Fruit fly (Drosophila melanogaster) whole organism, pupa: Measurements from ENCODE around the gene Blimp-1.

Experiments used
- CG10348 ChIP-seq: fragments of 200-800 bp; sonication (Bioruptor generic); IDR thresholded peaks from 2 replicates; pipeline ENCODE4 v1.3.6; 2022; ENCODE audit warnings: missing biosample characterization, missing genetic modification characterization
- CG12605 ChIP-seq: fragments of 200-800 bp; sonication (Bioruptor generic); IDR thresholded peaks from 2 replicates; pipeline ENCODE4 v1.3.6; 2022; ENCODE audit warnings: missing biosample characterization, missing genetic modification characterization
- CG13204 ChIP-seq: fragments of 200-800 bp; sonication (Bioruptor generic); optimal IDR thresholded peaks from 2 replicates; lab custom pipeline; 2018; ENCODE audit warnings: missing biosample characterization, mild to moderate bottlenecking, missing genetic modification characterization, moderate library complexity
- CG15710 ChIP-seq: fragments of 200-800 bp; sonication (Bioruptor generic); optimal IDR thresholded peaks from 2 replicates; lab custom pipeline; 2018; ENCODE audit warnings: missing biosample characterization, mild to moderate bottlenecking, missing genetic modification characterization, moderate library complexity
- CG8159 ChIP-seq: fragments of 200-800 bp; sonication (Bioruptor generic); optimal IDR thresholded peaks from 3 replicates; lab custom pipeline; 2018; ENCODE audit warnings: missing biosample characterization, mild to moderate bottlenecking, missing genetic modification characterization, moderate library complexity
- D1 ChIP-seq: fragments of 200-800 bp; sonication (Bioruptor generic); optimal IDR thresholded peaks from 2 replicates; lab custom pipeline; 2018; ENCODE audit warnings: missing biosample characterization, mild to moderate bottlenecking, missing genetic modification characterization, moderate library complexity
- EcR ChIP-seq: fragments of 200-800 bp; sonication (Bioruptor generic); optimal IDR thresholded peaks from 3 replicates; lab custom pipeline; 2019; ENCODE audit warnings: missing biosample characterization, missing genetic modification characterization, mild to moderate bottlenecking, moderate library complexity, missing genetic modification reagents
- Pif1B ChIP-seq: fragments of 200-800 bp; sonication (Bioruptor generic); optimal IDR thresholded peaks from 3 replicates; lab custom pipeline; 2016; ENCODE audit warnings: missing biosample characterization, missing genetic modification characterization
- gl ChIP-seq: fragments of 200-800 bp; sonication (Bioruptor generic); optimal IDR thresholded peaks from 2 replicates; lab custom pipeline; 2018; ENCODE audit warnings: missing biosample characterization, mild to moderate bottlenecking, missing genetic modification characterization
- rn ChIP-seq: fragments of 200-800 bp; sonication (Bioruptor generic); IDR thresholded peaks from 2 replicates; pipeline ENCODE4 v1.3.6; 2022; ENCODE audit warnings: missing biosample characterization, missing genetic modification characterization

DNA sequence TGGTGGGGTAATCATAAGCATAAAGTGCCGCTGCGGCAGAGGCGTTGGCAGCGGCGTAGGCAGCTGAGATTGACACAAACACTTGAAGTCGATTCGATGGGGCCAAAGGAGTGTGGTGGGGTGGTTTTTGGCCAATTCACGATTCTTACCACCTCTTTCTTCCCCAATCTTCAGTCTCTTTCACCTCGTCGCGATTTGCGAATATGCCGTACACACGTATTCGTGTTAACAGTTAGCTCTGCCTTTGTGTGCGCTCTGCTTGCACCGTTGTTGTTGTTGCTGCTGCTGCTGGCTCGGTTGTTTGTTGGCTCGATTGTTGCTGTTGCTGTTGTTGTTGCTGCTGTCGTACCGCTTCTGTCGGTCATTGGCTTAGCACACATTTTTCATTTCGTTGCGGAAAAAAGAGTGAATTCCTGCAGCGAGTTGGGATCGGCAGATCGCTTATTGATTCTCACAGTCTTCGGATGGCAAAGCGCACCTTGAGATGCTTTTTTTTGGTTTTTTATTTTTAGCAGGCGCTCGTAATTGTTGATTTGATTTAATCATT, 5.6 kb upstream of the Blimp-1 start:
- no peak for TF ChIP-seq CG12605
- TF ChIP-seq rn (GFP tag; lab: Robert Waterston, UW): no peak
- no peak for TF ChIP-seq gl (tag; lab: Kevin White, UChicago)
- no peak for TF ChIP-seq Pif1B (GFP tag; lab: Kevin White, UChicago)
- no peak for TF ChIP-seq D1
- no peak for TF ChIP-seq CG8159 (tag; lab: Kevin White, UChicago)
- no peak for TF ChIP-seq CG15710 (tag; lab: Kevin White, UChicago)
- TF ChIP-seq EcR (GFP tag; lab: Kevin White, UChicago): peak; percentile 2
- no peak for TF ChIP-seq CG10348
- TF ChIP-seq CG13204 (GFP tag; lab: Kevin White, UChicago): no peak
